Worm (Caenorhabditis elegans) whole organism, L1 larva: ENCODE measurements around the gene act-2.

ENCODE experiments used
- C04F5.9 ChIP-seq: sonication (generic microtip); optimal IDR thresholded peaks from 2 replicates; lab custom pipeline; 2016; ENCODE audit warnings: missing genetic modification characterization, missing compliant biosample characterization
- C34B4.2 ChIP-seq: sonication (generic microtip); optimal IDR thresholded peaks from 2 replicates; lab custom pipeline; 2017; ENCODE audit warnings: mild to moderate bottlenecking, missing genetic modification characterization, missing compliant biosample characterization
- F16B12.6 ChIP-seq: fragments of 150-350 bp; optimal IDR thresholded peaks from 2 replicates; lab custom pipeline; 2014; ENCODE audit warnings: missing biosample characterization, missing genetic modification characterization
- Y116A8C.19 ChIP-seq: sonication (generic microtip); optimal IDR thresholded peaks from 2 replicates; lab custom pipeline; 2016; ENCODE audit warnings: missing compliant biosample characterization, missing genetic modification characterization, borderline replicate concordance
- blmp-1 ChIP-seq: fragments of 150-350 bp; optimal IDR thresholded peaks from 2 replicates; lab custom pipeline; 2014; ENCODE audit warnings: missing biosample characterization, missing genetic modification characterization
- ceh-63 ChIP-seq: fragments of 200-800 bp; sonication (Bioruptor generic); optimal IDR thresholded peaks from 2 replicates; lab custom pipeline; 2018; ENCODE audit warnings: mild to moderate bottlenecking, missing genetic modification characterization, missing compliant biosample characterization
- ceh-88 ChIP-seq: fragments of 200-800 bp; sonication (Bioruptor generic); IDR thresholded peaks from 2 replicates; pipeline ENCODE4 v1.3.6; 2022; ENCODE audit warnings: missing genetic modification characterization, missing compliant biosample characterization
- ceh-90 ChIP-seq: sonication (generic microtip); optimal IDR thresholded peaks from 2 replicates; lab custom pipeline; 2016; ENCODE audit warnings: missing genetic modification characterization, missing compliant biosample characterization
- dpl-1 ChIP-seq, 3 experiments: fragments of 150-350 bp in 2 of 3; sonication (generic microtip) in 1 of 3; optimal IDR thresholded peaks; 2 replicates each; lab custom pipeline; 2014 to 2017; ENCODE audit warnings: missing biosample characterization in 3 of 3, missing genetic modification characterization in 3 of 3, missing genetic modification reagents in 3 of 3
- dsc-1 ChIP-seq: sonication (generic microtip); optimal IDR thresholded peaks from 2 replicates; lab custom pipeline; 2016; ENCODE audit warnings: mild to moderate bottlenecking, missing genetic modification characterization, missing compliant biosample characterization
- efl-1 ChIP-seq, 4 experiments: fragments of 150-350 bp; optimal IDR thresholded peaks in 3 of 4; peaks in 1 of 4; 1 replicate in 1 of 4; 2 replicates in 3 of 4; lab custom pipeline; 2014; ENCODE audit warnings: missing biosample characterization in 2 of 4, missing genetic modification characterization in 2 of 4, missing genetic modification reagents in 2 of 4
- efl-3 ChIP-seq: fragments of 200-800 bp; sonication (Bioruptor generic); optimal IDR thresholded peaks from 2 replicates; lab custom pipeline; 2018; ENCODE audit warnings: mild to moderate bottlenecking, missing genetic modification characterization, missing compliant biosample characterization
- egl-13 ChIP-seq: sonication (generic microtip); optimal IDR thresholded peaks from 2 replicates; lab custom pipeline; 2016; ENCODE audit warnings: missing genotype, missing genetic modification reagents, missing genetic modification characterization, missing compliant biosample characterization
- egl-27 ChIP-seq, 2 experiments: fragments of 150-350 bp in 1 of 2; sonication (generic microtip); optimal IDR thresholded peaks; 3 replicates each; lab custom pipeline; 2017 to 2018; ENCODE audit warnings: missing biosample characterization in 2 of 2, missing genetic modification characterization in 2 of 2, missing genetic modification reagents in 2 of 2
- elt-2 ChIP-seq: sonication (generic microtip); optimal IDR thresholded peaks from 2 replicates; lab custom pipeline; 2016; ENCODE audit warnings: missing genetic modification characterization, mild to moderate bottlenecking, inconsistent platforms, missing compliant biosample characterization, missing genetic modification reagents
- ets-5 ChIP-seq: fragments of 200-800 bp; sonication (Bioruptor generic); IDR thresholded peaks from 2 replicates; pipeline ENCODE4 v1.3.6; 2022; ENCODE audit warnings: missing genetic modification characterization, missing compliant biosample characterization
- fkh-10 ChIP-seq: sonication (generic microtip); optimal IDR thresholded peaks from 2 replicates; lab custom pipeline; 2017; ENCODE audit warnings: missing biosample characterization, missing genetic modification reagents, missing genetic modification characterization
- fkh-4 ChIP-seq: sonication (generic microtip); optimal IDR thresholded peaks from 2 replicates; lab custom pipeline; 2016; ENCODE audit warnings: missing compliant biosample characterization, missing genetic modification characterization, borderline replicate concordance
- fkh-8 ChIP-seq: sonication (generic microtip); optimal IDR thresholded peaks from 2 replicates; lab custom pipeline; 2016; ENCODE audit warnings: mild to moderate bottlenecking, missing genetic modification characterization, missing compliant biosample characterization
- fos-1 ChIP-seq: fragments of 150-350 bp; optimal IDR thresholded peaks from 2 replicates; lab custom pipeline; 2014; ENCODE audit warnings: missing biosample characterization, missing genetic modification characterization
- grh-1 ChIP-seq: fragments of 200-800 bp; sonication (Bioruptor generic); IDR thresholded peaks from 2 replicates; pipeline ENCODE4 v1.3.6; 2022; ENCODE audit warnings: missing genetic modification reagents, missing genetic modification characterization, missing compliant biosample characterization
- hlh-17 ChIP-seq: fragments of 200-800 bp; sonication (Bioruptor generic); optimal IDR thresholded peaks from 2 replicates; lab custom pipeline; 2018; ENCODE audit warnings: missing genetic modification characterization, mild to moderate bottlenecking, missing compliant biosample characterization, moderate library complexity, borderline replicate concordance
- hlh-4 ChIP-seq: sonication (generic microtip); optimal IDR thresholded peaks from 2 replicates; lab custom pipeline; 2016; ENCODE audit warnings: mild to moderate bottlenecking, missing genetic modification characterization, missing compliant biosample characterization
- isw-1 ChIP-seq: fragments of 200-800 bp; sonication (Bioruptor generic); IDR thresholded peaks from 2 replicates; pipeline ENCODE4 v1.3.6; 2022; ENCODE audit warnings: missing genetic modification characterization, missing compliant biosample characterization
- lin-13 ChIP-seq: fragments of 150-350 bp; optimal IDR thresholded peaks from 2 replicates; lab custom pipeline; 2014; ENCODE audit warnings: missing biosample characterization, missing genetic modification reagents, missing genetic modification characterization
- lin-14 ChIP-seq: fragments of 200-800 bp; sonication (Bioruptor generic); optimal IDR thresholded peaks from 2 replicates; lab custom pipeline; 2018; ENCODE audit warnings: mild to moderate bottlenecking, missing genetic modification characterization, moderate library complexity, missing compliant biosample characterization
- lir-3 ChIP-seq: sonication (generic microtip); optimal IDR thresholded peaks from 2 replicates; lab custom pipeline; 2016; ENCODE audit warnings: mild to moderate bottlenecking, missing genetic modification characterization, moderate library complexity, missing compliant biosample characterization; ENCODE audit not compliant: poor library complexity
- lsy-2 ChIP-seq, 2 experiments: fragments of 150-350 bp; optimal IDR thresholded peaks; 2 replicates each; lab custom pipeline; 2014; ENCODE audit warnings: missing biosample characterization in 2 of 2, missing genetic modification characterization in 2 of 2
- mab-9 ChIP-seq: fragments of 200-800 bp; sonication (Bioruptor generic); IDR thresholded peaks from 2 replicates; pipeline ENCODE4 v1.3.6; 2022; ENCODE audit warnings: missing genetic modification reagents, missing genetic modification characterization, missing compliant biosample characterization
- mef-2 ChIP-seq: fragments of 150-350 bp; optimal IDR thresholded peaks from 2 replicates; lab custom pipeline; 2014; ENCODE audit warnings: missing biosample characterization, missing genetic modification characterization
- mep-1 ChIP-seq: fragments of 150-350 bp; optimal IDR thresholded peaks from 2 replicates; lab custom pipeline; 2014; ENCODE audit warnings: missing biosample characterization, missing genetic modification characterization
- nhr-12 ChIP-seq: sonication (generic microtip); optimal IDR thresholded peaks from 2 replicates; lab custom pipeline; 2017; ENCODE audit warnings: missing biosample characterization, missing genetic modification characterization
- nhr-19 ChIP-seq: fragments of 200-800 bp; sonication (Bioruptor generic); conservative IDR thresholded peaks from 2 replicates; pipeline ENCODE4 v1.3.6; 2022; ENCODE audit warnings: missing genetic modification characterization, missing compliant biosample characterization
- nhr-237 ChIP-seq: fragments of 150-350 bp; optimal IDR thresholded peaks from 2 replicates; lab custom pipeline; 2014; ENCODE audit warnings: missing biosample characterization, missing genetic modification characterization
- nhr-47 ChIP-seq: sonication (generic microtip); optimal IDR thresholded peaks from 2 replicates; lab custom pipeline; 2016; ENCODE audit warnings: mild to moderate bottlenecking, missing genetic modification characterization, moderate library complexity, missing compliant biosample characterization
- nhr-76 ChIP-seq: sonication (generic microtip); optimal IDR thresholded peaks from 2 replicates; lab custom pipeline; 2017; ENCODE audit warnings: missing biosample characterization, missing genetic modification characterization
- nhr-77 ChIP-seq: fragments of 150-350 bp; optimal IDR thresholded peaks from 2 replicates; lab custom pipeline; 2014; ENCODE audit warnings: missing biosample characterization, missing genetic modification characterization
- nhr-84 ChIP-seq: sonication (generic microtip); optimal IDR thresholded peaks from 2 replicates; lab custom pipeline; 2017; ENCODE audit warnings: missing biosample characterization, missing genetic modification characterization
- nhr-85 ChIP-seq: sonication (generic microtip); peaks from one replicate; lab custom pipeline; 2016; ENCODE audit warnings: missing genetic modification characterization, inconsistent platforms, missing compliant biosample characterization
- pag-3 ChIP-seq: sonication (generic microtip); optimal IDR thresholded peaks from 2 replicates; lab custom pipeline; 2017; ENCODE audit warnings: missing genetic modification characterization, mild to moderate bottlenecking, missing compliant biosample characterization, antibody characterized with exemption, borderline replicate concordance; ENCODE audit not compliant: insufficient read depth
- pqm-1 ChIP-seq: sonication (generic microtip); optimal IDR thresholded peaks from 3 replicates; lab custom pipeline; 2017; ENCODE audit warnings: missing biosample characterization, missing genetic modification characterization
- rnt-1 ChIP-seq: sonication (generic microtip); optimal IDR thresholded peaks from 2 replicates; lab custom pipeline; 2016; ENCODE audit warnings: mild to moderate bottlenecking, missing genetic modification characterization, moderate library complexity, missing compliant biosample characterization
- skn-1 ChIP-seq: fragments of 150-350 bp; optimal IDR thresholded peaks from 2 replicates; lab custom pipeline; 2014; ENCODE audit warnings: missing biosample characterization, missing genetic modification characterization
- snu-23 ChIP-seq: sonication (generic microtip); optimal IDR thresholded peaks from 2 replicates; lab custom pipeline; 2016; ENCODE audit warnings: missing genetic modification characterization, missing compliant biosample characterization
- sox-4 ChIP-seq: sonication (generic microtip); optimal IDR thresholded peaks from 2 replicates; lab custom pipeline; 2016; ENCODE audit warnings: missing genetic modification characterization, missing compliant biosample characterization
- sup-37 ChIP-seq: fragments of 200-800 bp; sonication (Bioruptor generic); optimal IDR thresholded peaks from 2 replicates; lab custom pipeline; 2018; ENCODE audit warnings: mild to moderate bottlenecking, missing genetic modification characterization, missing compliant biosample characterization
- swsn-7 ChIP-seq: sonication (generic microtip); optimal IDR thresholded peaks from 2 replicates; lab custom pipeline; 2016; ENCODE audit warnings: missing genetic modification characterization, missing compliant biosample characterization
- unc-130 ChIP-seq: fragments of 150-350 bp; optimal IDR thresholded peaks from 2 replicates; lab custom pipeline; 2017; ENCODE audit warnings: missing biosample characterization, missing genetic modification characterization, inconsistent platforms
- unc-30 ChIP-seq: sonication (generic microtip); optimal IDR thresholded peaks from 2 replicates; lab custom pipeline; 2017; ENCODE audit warnings: missing biosample characterization, missing genetic modification characterization
- unc-86 ChIP-seq: sonication (generic microtip); optimal IDR thresholded peaks from 2 replicates; lab custom pipeline; 2016; ENCODE audit warnings: missing genetic modification characterization, missing compliant biosample characterization
- vab-15 ChIP-seq: sonication (generic microtip); optimal IDR thresholded peaks from 2 replicates; lab custom pipeline; 2017; ENCODE audit warnings: missing genotype, mild to moderate bottlenecking, missing genetic modification characterization, missing compliant biosample characterization

Gene act-2

ce11 chrV:11078104-11078724 is at the start of gene act-2:
Gene act-2 (minus strand): TSS chrV:11078154.
- TF ChIP-seq C04F5.9 (tag; lab: Kevin White, UChicago) (no peak), nhr-237 (tag; lab: Kevin White, UChicago) (peak; percentile 33), isw-1 (GFP tag; lab: Robert Waterston, UW) (peak; percentile 51), efl-3 (no peak), vab-15 (tag; lab: Kevin White, UChicago) (no peak), elt-2 (tag; lab: Kevin White, UChicago) (peak; percentile 75), dsc-1 (tag; lab: Kevin White, UChicago) (no peak), nhr-77 (tag; lab: Kevin White, UChicago) (peak; percentile 47), C34B4.2 (no peak), nhr-19 (GFP tag; lab: Robert Waterston, UW) (peak; percentile 61), fos-1 (tag; lab: Kevin White, UChicago) (peak; percentile 90), fkh-4 (tag; lab: Kevin White, UChicago) (no peak), lin-13 (GFP tag; lab: Kevin White, UChicago) (peak; percentile 77), unc-130 (tag; lab: Kevin White, UChicago) (no peak), unc-86 (tag; lab: Kevin White, UChicago) (peak; percentile 68), ets-5 (no peak), nhr-76 (tag; lab: Kevin White, UChicago) (no peak), snu-23 (peak; percentile 92), lin-14 (GFP tag; lab: Kevin White, UChicago) (peak; percentile 94), sup-37 (GFP tag; lab: Kevin White, UChicago) (no peak), fkh-8 (peak; percentile 87), F16B12.6 (peak; percentile 13), swsn-7 (peak; percentile 75), nhr-12 (tag; lab: Kevin White, UChicago) (no peak), nhr-84 (tag; lab: Kevin White, UChicago) (no peak), egl-13 (tag; lab: Kevin White, UChicago) (no peak), lsy-2 (tag; optimal IDR thresholded peaks at IDR 0.05; lab: Kevin White, UChicago) (peak; percentile 61 to 74), pag-3 (tag; lab: Kevin White, UChicago) (no peak), skn-1 (peak; percentile 63), hlh-4 (tag; lab: Kevin White, UChicago) (no peak), ceh-90 (tag; lab: Kevin White, UChicago) (no peak), mef-2 (tag; lab: Kevin White, UChicago) (no peak), ceh-63 (no peak), grh-1 (GFP tag; lab: Robert Waterston, UW) (no peak), lir-3 (peak; percentile 32), rnt-1 (peak; percentile 18), Y116A8C.19 (no peak), unc-30 (tag; lab: Kevin White, UChicago) (no peak), dpl-1 (GFP tag; optimal IDR thresholded peaks at IDR 0.05; lab: Kevin White, UChicago) (peak; percentile 89 to 93 (median 93)), ceh-88 (GFP tag; lab: Robert Waterston, UW) (no peak; the same call in 1 of the 2 replicates), blmp-1 (tag; lab: Kevin White, UChicago) (peak; percentile 28), fkh-10 (GFP tag; lab: Kevin White, UChicago) (peak; percentile 47), nhr-47 (peak; percentile 73), egl-27 (tag; optimal IDR thresholded peaks at IDR 0.05; lab: Kevin White, UChicago) (no peak), efl-1 (optimal IDR thresholded peaks at IDR 0.05; lab: Kevin White, UChicago) (peak; percentile 84 to 87), efl-1 (GFP tag; optimal IDR thresholded peaks at IDR 0.05 in 1 of 2; lab: Kevin White, UChicago) (peak; percentile 85 to 98), mep-1 (tag; lab: Kevin White, UChicago) (peak; percentile 75), pqm-1 (tag; lab: Kevin White, UChicago) (no peak), hlh-17 (GFP tag; lab: Kevin White, UChicago) (no peak), nhr-85 (tag; lab: Kevin White, UChicago) (peak; percentile 87), mab-9 (GFP tag; lab: Robert Waterston, UW) (no peak), sox-4 (tag; lab: Kevin White, UChicago) (no peak)
